Fruit fly (Drosophila melanogaster): ENCODE data around the gene Wnt4.

Wnt4 gene

DNA sequence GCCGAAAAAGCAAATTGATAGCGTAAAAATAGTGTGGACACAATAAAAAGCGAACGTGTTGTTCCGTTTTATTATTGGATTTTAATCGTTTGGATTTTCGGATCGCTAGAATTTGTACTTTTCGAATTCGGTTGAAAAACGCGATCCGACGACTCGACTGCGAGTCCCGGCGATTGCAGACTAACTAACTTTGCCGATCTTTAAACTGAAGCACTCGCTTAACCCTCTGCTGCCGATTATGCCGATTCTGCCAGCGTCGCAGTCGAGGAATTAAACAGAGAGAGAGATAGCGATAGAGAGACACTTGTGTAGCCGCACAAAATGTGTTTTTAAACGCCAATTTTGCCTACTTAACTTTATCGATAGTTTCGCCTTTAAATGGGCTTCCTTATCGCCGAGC is 36.7 kb downstream of the Wnt4 start (continued):
- no peak for TF ChIP-seq GATAe (GFP tag; conservative IDR thresholded peaks at IDR 0.05)
- no peak for TF ChIP-seq CG30020 (tag; optimal IDR thresholded peaks at IDR 0.05)
- TF ChIP-seq HHEX (GFP tag; optimal IDR thresholded peaks at IDR 0.05), result no peak
- no peak for TF ChIP-seq Vsx1 (GFP tag; optimal IDR thresholded peaks at IDR 0.05)
- TF ChIP-seq tx (GFP tag; optimal IDR thresholded peaks at IDR 0.05), result no peak
- TF ChIP-seq crc (GFP tag; optimal IDR thresholded peaks at IDR 0.05), result no peak
- no peak for TF ChIP-seq CG2889 (GFP tag; IDR thresholded peaks at IDR 0.05)
- no peak for TF ChIP-seq Hr39 (optimal IDR thresholded peaks at IDR 0.05)
- TF ChIP-seq cg (GFP tag; optimal IDR thresholded peaks at IDR 0.05), result no peak
- no peak for TF ChIP-seq Spps (tag; optimal IDR thresholded peaks at IDR 0.05)
- no peak for TF ChIP-seq pum (GFP tag; optimal IDR thresholded peaks at IDR 0.05)
- TF ChIP-seq Jarid2 (GFP tag; optimal IDR thresholded peaks at IDR 0.05), result peak; percentile 52
- TF ChIP-seq Xrp1 (GFP tag; IDR thresholded peaks at IDR 0.05), result no peak
- no peak for TF ChIP-seq slou (GFP tag; optimal IDR thresholded peaks at IDR 0.05)
- no peak for TF ChIP-seq insv (GFP tag; optimal IDR thresholded peaks at IDR 0.05)
- no peak for TF ChIP-seq CG17568 (GFP tag; optimal IDR thresholded peaks at IDR 0.05)
- no peak for TF ChIP-seq CG16779 (GFP tag; IDR thresholded peaks at IDR 0.05)
- no peak for TF ChIP-seq CG8478 (optimal IDR thresholded peaks at IDR 0.05)
- TF ChIP-seq Optix (GFP tag; IDR thresholded peaks at IDR 0.05), result no peak
- peak; percentile 52 for TF ChIP-seq gro (GFP tag; optimal IDR thresholded peaks at IDR 0.05)
- TF ChIP-seq CG16863 (GFP tag; optimal IDR thresholded peaks at IDR 0.05), result no peak
- TF ChIP-seq Adf1 (GFP tag; IDR thresholded peaks at IDR 0.05), result peak; percentile 94

DNA sequence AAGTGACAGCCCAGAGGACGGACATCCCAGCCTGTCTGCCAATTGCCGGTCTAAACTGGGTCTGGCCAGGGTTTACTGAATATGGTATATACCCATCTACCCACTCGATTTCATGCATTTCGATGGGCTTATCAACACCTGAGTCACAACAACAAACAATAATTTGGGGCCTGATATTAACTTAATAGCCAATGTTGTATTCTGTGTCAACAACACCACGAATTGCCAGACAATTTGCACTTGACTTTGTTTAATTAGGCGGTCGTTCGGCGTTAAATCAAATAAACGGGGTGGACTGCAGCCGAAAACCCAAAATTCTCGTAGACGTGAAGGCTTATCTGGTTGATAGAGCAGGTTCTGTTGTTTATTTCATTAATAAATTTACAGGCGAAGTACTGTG is 37.7 kb downstream of the Wnt4 start:
- no peak for TF ChIP-seq trh (GFP tag; optimal IDR thresholded peaks at IDR 0.05)
- no peak for TF ChIP-seq CG32772 (GFP tag; IDR thresholded peaks at IDR 0.05)
- TF ChIP-seq C15 (GFP tag; IDR thresholded peaks at IDR 0.05), result no peak
- peak; percentile 38 for TF ChIP-seq org-1 (GFP tag; optimal IDR thresholded peaks at IDR 0.05)
- TF ChIP-seq inv (GFP tag; IDR thresholded peaks at IDR 0.05; ENCODE audit: partially characterized antibody), result no peak
- no peak for TF ChIP-seq Fer2 (tag; optimal IDR thresholded peaks at IDR 0.05)
- TF ChIP-seq CkIIα-i1 (GFP tag; IDR thresholded peaks at IDR 0.05), result no peak
- no peak for TF ChIP-seq CG11504 (tag; optimal IDR thresholded peaks at IDR 0.05)
- TF ChIP-seq ham (GFP tag; IDR thresholded peaks at IDR 0.05), result no peak
- no peak for TF ChIP-seq pum (GFP tag; optimal IDR thresholded peaks at IDR 0.05)
- no peak for TF ChIP-seq Sox100B (GFP tag; optimal IDR thresholded peaks at IDR 0.05)
- TF ChIP-seq Awh (GFP tag; IDR thresholded peaks at IDR 0.05), result no peak
- peak; percentile 45 for TF ChIP-seq CG10209 (GFP tag; optimal IDR thresholded peaks at IDR 0.05)
- TF ChIP-seq CG6654 (GFP tag; optimal IDR thresholded peaks at IDR 0.05), result no peak
- TF ChIP-seq bab2 (GFP tag; optimal IDR thresholded peaks at IDR 0.05), result peak; percentile 62
- TF ChIP-seq ems (GFP tag; optimal IDR thresholded peaks at IDR 0.05), result no peak
- TF ChIP-seq CG10959 (GFP tag; IDR thresholded peaks at IDR 0.05), result no peak
- TF ChIP-seq pnt (GFP tag; optimal IDR thresholded peaks at IDR 0.05), result no peak
- TF ChIP-seq Rx (GFP tag; IDR thresholded peaks at IDR 0.05), result no peak
- TF ChIP-seq CG18764 (GFP tag; optimal IDR thresholded peaks at IDR 0.05), result no peak
- no peak for TF ChIP-seq grn (GFP tag; optimal IDR thresholded peaks at IDR 0.05)
- no peak for TF ChIP-seq twi (tag; optimal IDR thresholded peaks at IDR 0.05)
- TF ChIP-seq toy (GFP tag; IDR thresholded peaks at IDR 0.05), result no peak
- TF ChIP-seq CG3726 (GFP tag; IDR thresholded peaks at IDR 0.05), result no peak
- peak; percentile 32 for TF ChIP-seq CG12071 (GFP tag; optimal IDR thresholded peaks at IDR 0.05)
- TF ChIP-seq hkb (optimal IDR thresholded peaks at IDR 0.05), result no peak
- TF ChIP-seq hkb (GFP tag; IDR thresholded peaks at IDR 0.05), result 0 out of 2 replicates have a peak, but pooled peaks have one; percentile 17
- no peak for TF ChIP-seq trem (tag; optimal IDR thresholded peaks at IDR 0.05)
- TF ChIP-seq pros (GFP tag; optimal IDR thresholded peaks at IDR 0.05), result no peak
- no peak for TF ChIP-seq Optix (GFP tag; IDR thresholded peaks at IDR 0.05)
- TF ChIP-seq Jarid2 (GFP tag; optimal IDR thresholded peaks at IDR 0.05), result no peak
- TF ChIP-seq dysf (GFP tag; IDR thresholded peaks at IDR 0.05), result no peak; the same call in 2 of the 3 replicates
- no peak for TF ChIP-seq tio (GFP tag; optimal IDR thresholded peaks at IDR 0.05)
- no peak for TF ChIP-seq CG2712 (tag; optimal IDR thresholded peaks at IDR 0.05)
- no peak for TF ChIP-seq HLH4C (GFP tag; IDR thresholded peaks at IDR 0.05; ENCODE audit: partially characterized antibody)

Measured in whole organism, embryonic.